Worm (Caenorhabditis elegans): ENCODE results near the gene Y54G2A.73.

- TF ChIP-seq unc-55 (GFP tag; optimal IDR thresholded peaks at IDR 0.05) (no peak), mec-3 (tag; optimal IDR thresholded peaks at IDR 0.05; ENCODE audit: borderline replicate concordance) (no peak), pha-4 (tag; optimal IDR thresholded peaks at IDR 0.05) (no peak), ceh-19 (GFP tag; optimal IDR thresholded peaks at IDR 0.05) (no peak), pqm-1 (tag; optimal IDR thresholded peaks at IDR 0.05) (no peak), fkh-10 (GFP tag; optimal IDR thresholded peaks at IDR 0.05) (no peak), sox-4 (tag; optimal IDR thresholded peaks at IDR 0.05) (no peak), hlh-30 (tag; optimal IDR thresholded peaks at IDR 0.05; ENCODE audit: insufficient read depth) (no peak), hlh-15 (tag; optimal IDR thresholded peaks at IDR 0.05) (no peak), ztf-16 (tag; optimal IDR thresholded peaks at IDR 0.05) (no peak), ama-1 (optimal IDR thresholded peaks at IDR 0.05) (no peak), hlh-6 (tag; optimal IDR thresholded peaks at IDR 0.05) (no peak), hlh-13 (GFP tag; optimal IDR thresholded peaks at IDR 0.05) (no peak)
These were observed 39.2 kb downstream of the Y54G2A.73 start, which contains the start of gene Y54G2A.57 for ce11 chrIV:2969399-2969990.
